Fruit fly (Drosophila melanogaster) whole organism, embryonic: ENCODE measurements around the gene CG9483.
A peak's percentile ranks its signal among the peaks of the same experiment; 100 is the strongest.

Experiments
- Atf3 ChIP-seq: fragments of 200-800 bp; sonication (Bioruptor generic); optimal IDR thresholded peaks from 3 replicates; lab custom pipeline; 2016; ENCODE audit warnings: missing biosample characterization, missing genetic modification characterization
- Bteb2 ChIP-seq: fragments of 200-800 bp; sonication (Bioruptor generic); optimal IDR thresholded peaks from 2 replicates; lab custom pipeline; 2016; ENCODE audit warnings: missing biosample characterization, missing genetic modification characterization
- CG10209 ChIP-seq: fragments of 200-800 bp; sonication (Bioruptor generic); optimal IDR thresholded peaks from 3 replicates; lab custom pipeline; 2017; ENCODE audit warnings: missing biosample characterization, mild to moderate bottlenecking, missing genetic modification characterization, missing genetic modification reagents
- CG11696 ChIP-seq: fragments of 200-800 bp; sonication (Bioruptor generic); IDR thresholded peaks from 2 replicates; pipeline ENCODE4 v1.3.6; 2022; ENCODE audit warnings: missing biosample characterization, missing genetic modification characterization
- CG12071 ChIP-seq: fragments of 200-800 bp; sonication (Bioruptor generic); optimal IDR thresholded peaks from 3 replicates; lab custom pipeline; 2018; ENCODE audit warnings: missing biosample characterization, mild to moderate bottlenecking, missing genetic modification characterization
- CG13624 ChIP-seq: fragments of 200-800 bp; sonication (Bioruptor generic); optimal IDR thresholded peaks from 2 replicates; lab custom pipeline; 2016; ENCODE audit warnings: missing biosample characterization, missing genetic modification characterization
- CG13894 ChIP-seq: fragments of 200-800 bp; sonication (Bioruptor generic); optimal IDR thresholded peaks from 3 replicates; lab custom pipeline; 2018; ENCODE audit warnings: missing biosample characterization, mild to moderate bottlenecking, missing genetic modification characterization, moderate library complexity
- CG15269 ChIP-seq: fragments of 200-800 bp; sonication (Bioruptor generic); optimal IDR thresholded peaks from 2 replicates; lab custom pipeline; 2018; ENCODE audit warnings: missing biosample characterization, mild to moderate bottlenecking, missing genetic modification characterization, moderate library complexity
- CG16863 ChIP-seq: fragments of 200-800 bp; sonication (Bioruptor generic); optimal IDR thresholded peaks from 3 replicates; lab custom pipeline; 2016; ENCODE audit warnings: missing biosample characterization, missing genetic modification characterization
- CG17385 ChIP-seq: fragments of 200-800 bp; sonication (Bioruptor generic); optimal IDR thresholded peaks from 3 replicates; lab custom pipeline; 2018; ENCODE audit warnings: missing biosample characterization, mild to moderate bottlenecking, missing genetic modification characterization
- CG18619 ChIP-seq: fragments of 200-800 bp; sonication (Bioruptor generic); optimal IDR thresholded peaks from 3 replicates; lab custom pipeline; 2017; ENCODE audit warnings: missing biosample characterization, mild to moderate bottlenecking, missing genetic modification characterization
- CG2202 ChIP-seq: fragments of 200-800 bp; sonication (Bioruptor generic); optimal IDR thresholded peaks from 2 replicates; lab custom pipeline; 2018; ENCODE audit warnings: missing biosample characterization, mild to moderate bottlenecking, missing genetic modification characterization
- CG34224 ChIP-seq: fragments of 200-800 bp; sonication (Bioruptor generic); IDR thresholded peaks from 3 replicates; pipeline ENCODE4 v1.3.6; 2022; ENCODE audit warnings: missing biosample characterization, missing genetic modification characterization; ENCODE audit not compliant: partially characterized antibody
- CG3838 ChIP-seq: fragments of 200-800 bp; sonication (Bioruptor generic); optimal IDR thresholded peaks from 3 replicates; lab custom pipeline; 2016; ENCODE audit warnings: missing biosample characterization, missing genetic modification characterization
- CG4282 ChIP-seq: fragments of 200-800 bp; sonication (Bioruptor generic); optimal IDR thresholded peaks from 2 replicates; lab custom pipeline; 2016; ENCODE audit warnings: missing biosample characterization, missing genetic modification characterization
- CG6254 ChIP-seq: fragments of 200-800 bp; sonication (Bioruptor generic); optimal IDR thresholded peaks from 3 replicates; lab custom pipeline; 2017; ENCODE audit warnings: mild to moderate bottlenecking, missing biosample characterization, missing genetic modification reagents, missing genetic modification characterization
- CG6854 ChIP-seq: fragments of 200-800 bp; sonication (Bioruptor generic); optimal IDR thresholded peaks from 3 replicates; lab custom pipeline; 2017; ENCODE audit warnings: missing biosample characterization, mild to moderate bottlenecking, missing genetic modification characterization
- CG8944 ChIP-seq: fragments of 200-800 bp; sonication (Bioruptor generic); optimal IDR thresholded peaks from 3 replicates; lab custom pipeline; 2016; ENCODE audit warnings: missing biosample characterization, missing genetic modification characterization
- CoRest ChIP-seq: fragments of 200-800 bp; sonication (Bioruptor generic); optimal IDR thresholded peaks from 3 replicates; lab custom pipeline; 2018; ENCODE audit warnings: missing biosample characterization, mild to moderate bottlenecking, missing genetic modification characterization, moderate library complexity
- CrebB ChIP-seq: fragments of 200-800 bp; sonication (Bioruptor generic); optimal IDR thresholded peaks from 3 replicates; lab custom pipeline; 2018; ENCODE audit warnings: missing biosample characterization, mild to moderate bottlenecking, missing genetic modification characterization
- D19B ChIP-seq: fragments of 200-800 bp; sonication (Bioruptor generic); optimal IDR thresholded peaks from 2 replicates; lab custom pipeline; 2017; ENCODE audit warnings: missing biosample characterization, mild to moderate bottlenecking, missing genetic modification characterization
- Dbx ChIP-seq: fragments of 200-800 bp; sonication (Bioruptor generic); IDR thresholded peaks from 3 replicates; pipeline ENCODE4 v1.3.6; 2022; ENCODE audit warnings: missing biosample characterization, missing genetic modification characterization
- Ets65A ChIP-seq: fragments of 200-800 bp; sonication (Bioruptor generic); peaks from one replicate; lab custom pipeline; 2016; ENCODE audit warnings: missing biosample characterization, missing genetic modification characterization
- Fer1 ChIP-seq: fragments of 200-800 bp; sonication (Bioruptor generic); optimal IDR thresholded peaks from 2 replicates; lab custom pipeline; 2017; ENCODE audit warnings: missing biosample characterization, mild to moderate bottlenecking, missing genetic modification characterization
- Fer2 ChIP-seq: fragments of 200-800 bp; sonication (Bioruptor generic); optimal IDR thresholded peaks from 2 replicates; lab custom pipeline; 2018; ENCODE audit warnings: missing biosample characterization, mild to moderate bottlenecking, missing genetic modification characterization, moderate library complexity
- Jarid2 ChIP-seq: fragments of 200-800 bp; sonication (Bioruptor generic); optimal IDR thresholded peaks from 3 replicates; lab custom pipeline; 2017; ENCODE audit warnings: mild to moderate bottlenecking, missing biosample characterization, missing genetic modification reagents, missing genetic modification characterization
- NC2β ChIP-seq: fragments of 200-800 bp; sonication (Bioruptor generic); optimal IDR thresholded peaks from 2 replicates; lab custom pipeline; 2016; ENCODE audit warnings: missing biosample characterization, missing genetic modification characterization
- NfI ChIP-seq: fragments of 200-800 bp; sonication (Bioruptor generic); optimal IDR thresholded peaks from 3 replicates; lab custom pipeline; 2018; ENCODE audit warnings: missing biosample characterization, mild to moderate bottlenecking, missing genetic modification characterization, moderate library complexity
- PHDP ChIP-seq: fragments of 200-800 bp; sonication (Bioruptor generic); optimal IDR thresholded peaks from 3 replicates; lab custom pipeline; 2018; ENCODE audit warnings: missing biosample characterization, mild to moderate bottlenecking, missing genetic modification characterization, moderate library complexity
- Poxn ChIP-seq: fragments of 200-800 bp; sonication (Bioruptor generic); IDR thresholded peaks from 2 replicates; pipeline ENCODE4 v1.3.6; 2022; ENCODE audit warnings: missing biosample characterization, missing genetic modification characterization
- Rfx ChIP-seq: fragments of 200-800 bp; sonication (Bioruptor generic); IDR thresholded peaks from 2 replicates; pipeline ENCODE4 v1.3.6; 2022; ENCODE audit warnings: missing biosample characterization, missing genetic modification characterization
- Rx ChIP-seq: fragments of 200-800 bp; sonication (Bioruptor generic); IDR thresholded peaks from 2 replicates; pipeline ENCODE4 v1.3.6; 2022; ENCODE audit warnings: missing biosample characterization, missing genetic modification characterization
- Tbp ChIP-seq: fragments of >200 bp; optimal IDR thresholded peaks from 2 replicates; lab custom pipeline; 2018; ENCODE audit warnings: missing biosample characterization, missing genetic modification characterization
- Xrp1 ChIP-seq: fragments of 200-800 bp; sonication (Bioruptor generic); IDR thresholded peaks from 2 replicates; pipeline ENCODE4 v1.3.6; 2022; ENCODE audit warnings: missing biosample characterization, missing genetic modification characterization
- ci ChIP-seq: fragments of 200-800 bp; sonication (Bioruptor generic); IDR thresholded peaks from 3 replicates; pipeline ENCODE4 v1.3.6; 2022; ENCODE audit warnings: missing biosample characterization, missing genetic modification characterization
- corto ChIP-seq: fragments of 200-800 bp; sonication (Bioruptor generic); optimal IDR thresholded peaks from 2 replicates; lab custom pipeline; 2016; ENCODE audit warnings: missing biosample characterization, mild to moderate bottlenecking, missing genetic modification characterization, moderate library complexity
- dan ChIP-seq: fragments of 200-800 bp; sonication (Bioruptor generic); IDR thresholded peaks from 2 replicates; pipeline ENCODE4 v1.3.6; 2022; ENCODE audit warnings: missing biosample characterization, missing genetic modification characterization
- gem ChIP-seq: fragments of 200-800 bp; sonication (Bioruptor generic); optimal IDR thresholded peaks from 2 replicates; lab custom pipeline; 2019; ENCODE audit warnings: missing biosample characterization, mild to moderate bottlenecking, missing genetic modification characterization, moderate library complexity
- klu ChIP-seq: fragments of 200-800 bp; sonication (Bioruptor generic); IDR thresholded peaks from 2 replicates; pipeline ENCODE4 v1.3.6; 2022; ENCODE audit warnings: missing biosample characterization, missing genetic modification characterization
- org-1 ChIP-seq: fragments of 200-800 bp; sonication (Bioruptor generic); optimal IDR thresholded peaks from 2 replicates; lab custom pipeline; 2017; ENCODE audit warnings: missing biosample characterization, missing genetic modification characterization
- pb ChIP-seq: fragments of 200-800 bp; sonication (Bioruptor generic); optimal IDR thresholded peaks from 3 replicates; lab custom pipeline; 2016; ENCODE audit warnings: missing biosample characterization, missing genetic modification characterization
- repo ChIP-seq: fragments of 200-800 bp; sonication (Bioruptor generic); optimal IDR thresholded peaks from 2 replicates; lab custom pipeline; 2016; ENCODE audit warnings: missing biosample characterization, missing genetic modification characterization
- row ChIP-seq: fragments of 200-800 bp; sonication (Bioruptor generic); IDR thresholded peaks from 3 replicates; pipeline ENCODE4 v1.3.6; 2022; ENCODE audit warnings: missing biosample characterization, missing genetic modification characterization
- sens ChIP-seq: fragments of 200-800 bp; sonication (Bioruptor generic); peaks from one replicate; lab custom pipeline; 2016; ENCODE audit warnings: missing biosample characterization, missing genetic modification characterization
- sr ChIP-seq: fragments of 200-800 bp; sonication (Bioruptor generic); IDR thresholded peaks from 3 replicates; pipeline ENCODE4 v1.3.6; 2022; ENCODE audit warnings: missing biosample characterization, missing genetic modification characterization
- wdn ChIP-seq: fragments of 200-800 bp; sonication (Bioruptor generic); IDR thresholded peaks from 2 replicates; pipeline ENCODE4 v1.3.6; 2022; ENCODE audit warnings: missing biosample characterization, missing genetic modification characterization

Gene CG9483

dm6 chr2L:8894224-8894623 is 27.7 kb downstream of the CG9483 start (continued):
- TF ChIP-seq dan (GFP tag; lab: Robert Waterston, UW), result no peak
- peak; percentile 4 for TF ChIP-seq CG17385
- TF ChIP-seq row (GFP tag; lab: Robert Waterston, UW), result peak; percentile 46; the same call in 2 of the 3 replicates
- no peak for TF ChIP-seq repo (GFP tag; lab: Kevin White, UChicago)
- TF ChIP-seq sr (GFP tag; lab: Robert Waterston, UW), result no peak
- TF ChIP-seq Poxn (GFP tag; lab: Robert Waterston, UW), result peak; percentile 31; the same call in 1 of the 2 replicates
- peak; percentile 47 for TF ChIP-seq wdn
- no peak for TF ChIP-seq Jarid2 (GFP tag; lab: Kevin White, UChicago)
- TF ChIP-seq NC2β (GFP tag; lab: Kevin White, UChicago), result no peak
- peak; percentile 33 for TF ChIP-seq CG12071
- TF ChIP-seq CG10209 (GFP tag; lab: Kevin White, UChicago), result peak; percentile 7
- TF ChIP-seq corto (GFP tag; lab: Kevin White, UChicago), result no peak
- peak; percentile 31; the same call in 1 of the 2 replicates for TF ChIP-seq klu (GFP tag; lab: Robert Waterston, UW)
- TF ChIP-seq pb (GFP tag; lab: Kevin White, UChicago), result no peak
- TF ChIP-seq PHDP (tag; lab: Kevin White, UChicago), result peak; percentile 32
- no peak for TF ChIP-seq CG6854 (GFP tag; lab: Kevin White, UChicago)
- TF ChIP-seq Rx (GFP tag; lab: Robert Waterston, UW), result peak; percentile 38; the same call in 1 of the 2 replicates
- TF ChIP-seq Fer2, result peak; percentile 17
- TF ChIP-seq Xrp1, result peak; percentile 32; the same call in 1 of the 2 replicates
- TF ChIP-seq CG18619, result no peak
- peak; percentile 48 for TF ChIP-seq gem (tag; lab: Kevin White, UChicago)
- no peak for TF ChIP-seq CG34224
- TF ChIP-seq ci (GFP tag; lab: Robert Waterston, UW), result no peak
- no peak for TF ChIP-seq CG11696 (GFP tag; lab: Robert Waterston, UW)
- TF ChIP-seq org-1, result no peak
- TF ChIP-seq CG8944 (GFP tag; lab: Kevin White, UChicago), result no peak
- TF ChIP-seq CG13624 (GFP tag; lab: Kevin White, UChicago), result peak; percentile 71
- peak; percentile 35 for TF ChIP-seq CG15269 (tag; lab: Kevin White, UChicago)
- peak; percentile 27 for TF ChIP-seq CoRest (tag; lab: Kevin White, UChicago)
- no peak for TF ChIP-seq sens (GFP tag; lab: Kevin White, UChicago)
- TF ChIP-seq CG4282 (GFP tag; lab: Kevin White, UChicago), result no peak
- TF ChIP-seq CrebB, result no peak
- no peak for TF ChIP-seq CG2202 (tag; lab: Kevin White, UChicago)
- TF ChIP-seq NfI (GFP tag; lab: Kevin White, UChicago), result no peak
- TF ChIP-seq D19B (GFP tag; lab: Kevin White, UChicago), result peak; percentile 32
- TF ChIP-seq Fer1 (GFP tag; lab: Kevin White, UChicago), result peak; percentile 37
- peak; percentile 17 for TF ChIP-seq Bteb2
- peak; percentile 39 for TF ChIP-seq Ets65A
- TF ChIP-seq Rfx, result peak; percentile 88
- no peak for TF ChIP-seq CG6254 (GFP tag; lab: Kevin White, UChicago)
- TF ChIP-seq CG13894 (tag; lab: Kevin White, UChicago), result peak; percentile 79
- TF ChIP-seq Atf3 (GFP tag; lab: Kevin White, UChicago), result no peak
- no peak for TF ChIP-seq CG16863
- TF ChIP-seq CG3838 (GFP tag; lab: Kevin White, UChicago), result no peak
- TF ChIP-seq Tbp (GFP tag; lab: Kevin White, UChicago), result no peak
- peak; percentile 85 for TF ChIP-seq Dbx (GFP tag; lab: Robert Waterston, UW)
- TF ChIP-seq, all 482 proteins: peak for 123
